Fruit fly (Drosophila melanogaster) whole organism, adult: Measurements from ENCODE around the gene Torsin.
A peak's percentile ranks its signal among the peaks of the same experiment; 100 is the strongest.

ENCODE experiments used
- CG11617 ChIP-seq: fragments of 200-800 bp; sonication (Bioruptor generic); optimal IDR thresholded peaks from 2 replicates; lab custom pipeline; 2017; ENCODE audit warnings: mild to moderate bottlenecking, missing biosample characterization, missing genetic modification reagents, missing genetic modification characterization
- CG12768 ChIP-seq: fragments of 200-800 bp; sonication (Bioruptor generic); optimal IDR thresholded peaks from 2 replicates; lab custom pipeline; 2017; ENCODE audit warnings: missing biosample characterization, missing genetic modification characterization, mild to moderate bottlenecking, moderate library complexity, missing genetic modification reagents
- CG14711 ChIP-seq: fragments of 200-800 bp; sonication (Bioruptor generic); optimal IDR thresholded peaks from 2 replicates; lab custom pipeline; 2018; ENCODE audit warnings: missing biosample characterization, mild to moderate bottlenecking, missing genetic modification characterization, moderate library complexity
- CG1620 ChIP-seq: fragments of 200-800 bp; sonication (Bioruptor generic); optimal IDR thresholded peaks from 2 replicates; lab custom pipeline; 2016; ENCODE audit warnings: missing biosample characterization, missing genetic modification characterization
- CG33017 ChIP-seq: fragments of 200-800 bp; sonication (Bioruptor generic); optimal IDR thresholded peaks from 2 replicates; lab custom pipeline; 2018; ENCODE audit warnings: missing biosample characterization, mild to moderate bottlenecking, missing genetic modification characterization, moderate library complexity
- CG5204 ChIP-seq: fragments of 200-800 bp; sonication (Bioruptor generic); optimal IDR thresholded peaks from 2 replicates; lab custom pipeline; 2016; ENCODE audit warnings: missing biosample characterization, missing genetic modification characterization
- CG7045 ChIP-seq: fragments of 200-800 bp; sonication (Bioruptor generic); optimal IDR thresholded peaks from 2 replicates; lab custom pipeline; 2017; ENCODE audit warnings: missing biosample characterization, mild to moderate bottlenecking, missing genetic modification characterization
- CG7101 ChIP-seq: fragments of 200-800 bp; sonication (Bioruptor generic); optimal IDR thresholded peaks from 2 replicates; lab custom pipeline; 2018; ENCODE audit warnings: missing biosample characterization, mild to moderate bottlenecking, missing genetic modification characterization, moderate library complexity
- Clk ChIP-seq: fragments of 200-800 bp; sonication (Bioruptor generic); optimal IDR thresholded peaks from 2 replicates; lab custom pipeline; 2017; ENCODE audit warnings: missing biosample characterization, missing genetic modification characterization
- Crg-1 ChIP-seq: fragments of 200-800 bp; sonication (Bioruptor generic); optimal IDR thresholded peaks from 2 replicates; lab custom pipeline; 2016; ENCODE audit warnings: missing biosample characterization, missing genetic modification characterization
- Hr96 ChIP-seq: fragments of 200-800 bp; sonication (Bioruptor generic); optimal IDR thresholded peaks from 2 replicates; lab custom pipeline; 2016; ENCODE audit warnings: missing biosample characterization, missing genetic modification characterization
- Mnt ChIP-seq: fragments of 200-800 bp; sonication (Bioruptor generic); optimal IDR thresholded peaks from 2 replicates; lab custom pipeline; 2016; ENCODE audit warnings: missing biosample characterization, mild to moderate bottlenecking, missing genetic modification characterization
- bab1 ChIP-seq: fragments of 200-800 bp; sonication (Bioruptor generic); optimal IDR thresholded peaks from 3 replicates; lab custom pipeline; 2019; ENCODE audit warnings: missing biosample characterization, mild to moderate bottlenecking, missing genetic modification characterization, moderate library complexity
- cic ChIP-seq: fragments of 200-800 bp; sonication (Bioruptor generic); optimal IDR thresholded peaks from 2 replicates; lab custom pipeline; 2017; ENCODE audit warnings: missing biosample characterization, mild to moderate bottlenecking, missing genetic modification characterization, moderate library complexity
- cnc ChIP-seq, 2 experiments: fragments of >200 bp; optimal IDR thresholded peaks; 2 replicates each; lab custom pipeline; 2017
- kay ChIP-seq: fragments of 200-800 bp; sonication (Bioruptor generic); peaks from one replicate; lab custom pipeline; 2016; ENCODE audit warnings: missing biosample characterization, missing genetic modification characterization, borderline replicate concordance
- ovo ChIP-seq: fragments of 200-800 bp; sonication (Bioruptor generic); optimal IDR thresholded peaks from 2 replicates; lab custom pipeline; 2016; ENCODE audit warnings: missing biosample characterization, missing genetic modification characterization
- pad ChIP-seq: fragments of 200-800 bp; sonication (Bioruptor generic); optimal IDR thresholded peaks from 3 replicates; lab custom pipeline; 2017; ENCODE audit warnings: missing biosample characterization, missing genetic modification characterization, mild to moderate bottlenecking, moderate library complexity, missing genetic modification reagents
- tj ChIP-seq: fragments of 200-800 bp; sonication (Bioruptor generic); optimal IDR thresholded peaks from 3 replicates; lab custom pipeline; 2017; ENCODE audit warnings: missing biosample characterization, mild to moderate bottlenecking, missing genetic modification characterization, moderate library complexity
- toe ChIP-seq: fragments of 200-800 bp; sonication (Bioruptor generic); optimal IDR thresholded peaks from 2 replicates; lab custom pipeline; 2016; ENCODE audit warnings: missing biosample characterization, missing genetic modification characterization

The Torsin gene

dm6 chrX:4649751-4650150 is at the start of gene Torsin, which contains the start of gene Cbp80:
Gene Torsin, minus strand, starts transcription at chrX:4650032.
Gene Cbp80, plus strand, starts transcription at chrX:4650015.
- TF ChIP-seq toe (GFP tag; lab: Kevin White, UChicago) = no peak
- TF ChIP-seq CG5204 (GFP tag; lab: Kevin White, UChicago) = no peak
- no peak for TF ChIP-seq Hr96
- peak; percentile 3 for TF ChIP-seq CG1620 (GFP tag; lab: Kevin White, UChicago)
- TF ChIP-seq bab1 (GFP tag; lab: Kevin White, UChicago) = peak; percentile 63
- TF ChIP-seq pad (GFP tag; lab: Kevin White, UChicago) = no peak
- no peak for TF ChIP-seq kay (GFP tag; lab: Kevin White, UChicago)
- TF ChIP-seq tj = peak; percentile 86
- no peak for TF ChIP-seq cic (GFP tag; lab: Kevin White, UChicago)
- TF ChIP-seq cnc (optimal IDR thresholded peaks at IDR 0.05; lab: Kevin White, UChicago) = no peak
- no peak for TF ChIP-seq CG7045 (GFP tag; lab: Kevin White, UChicago)
- peak; percentile 5 for TF ChIP-seq CG14711 (tag; lab: Kevin White, UChicago)
- no peak for TF ChIP-seq Crg-1 (GFP tag; lab: Kevin White, UChicago)
- peak; percentile 28 for TF ChIP-seq CG11617
- no peak for TF ChIP-seq Clk
- TF ChIP-seq ovo (GFP tag; lab: Kevin White, UChicago) = no peak
- no peak for TF ChIP-seq CG7101 (tag; lab: Kevin White, UChicago)
- TF ChIP-seq Mnt (GFP tag; lab: Kevin White, UChicago) = peak; percentile 23
- TF ChIP-seq CG33017 = no peak
- no peak for TF ChIP-seq CG12768

- no peak for TF ChIP-seq Crg-1 (GFP tag; lab: Kevin White, UChicago)
- no peak for TF ChIP-seq kay (GFP tag; lab: Kevin White, UChicago)
- no peak for TF ChIP-seq cnc (optimal IDR thresholded peaks at IDR 0.05; lab: Kevin White, UChicago)
- no peak for TF ChIP-seq Clk
- no peak for TF ChIP-seq CG7045 (GFP tag; lab: Kevin White, UChicago)
- no peak for TF ChIP-seq CG33017
- TF ChIP-seq CG12768 = no peak
- TF ChIP-seq CG11617 = no peak
- TF ChIP-seq tj = no peak
- no peak for TF ChIP-seq Mnt (GFP tag; lab: Kevin White, UChicago)
Observed at dm6 chrX:4699370-4699769, 49.5 kb upstream of the Torsin start.

- TF ChIP-seq CG14711 (tag; lab: Kevin White, UChicago) = no peak
- no peak for TF ChIP-seq Hr96
- no peak for TF ChIP-seq ovo (GFP tag; lab: Kevin White, UChicago)
- TF ChIP-seq Clk = no peak
- TF ChIP-seq cic (GFP tag; lab: Kevin White, UChicago) = no peak
- TF ChIP-seq Mnt (GFP tag; lab: Kevin White, UChicago) = no peak
- TF ChIP-seq pad (GFP tag; lab: Kevin White, UChicago) = no peak
- TF ChIP-seq CG5204 (GFP tag; lab: Kevin White, UChicago) = no peak
- no peak for TF ChIP-seq CG12768
Observed at dm6 chrX:4694104-4694503, 44.3 kb upstream of the Torsin start.

dm6 chrX:4692963-4693362 is 43.1 kb upstream of the Torsin start:
- no peak for TF ChIP-seq toe (GFP tag; lab: Kevin White, UChicago)
- TF ChIP-seq bab1 (GFP tag; lab: Kevin White, UChicago) = no peak
- no peak for TF ChIP-seq cnc (optimal IDR thresholded peaks at IDR 0.05; lab: Kevin White, UChicago)
- no peak for TF ChIP-seq CG33017
- TF ChIP-seq ovo (GFP tag; lab: Kevin White, UChicago) = no peak
- no peak for TF ChIP-seq CG7045 (GFP tag; lab: Kevin White, UChicago)
- TF ChIP-seq tj = no peak
- TF ChIP-seq Clk = no peak

- peak; percentile 11 for TF ChIP-seq tj
- TF ChIP-seq CG5204 (GFP tag; lab: Kevin White, UChicago) = no peak
- TF ChIP-seq cnc (optimal IDR thresholded peaks at IDR 0.05; lab: Kevin White, UChicago) = no peak
- TF ChIP-seq Hr96 = no peak
- TF ChIP-seq CG33017 = peak; percentile 47
- no peak for TF ChIP-seq cic (GFP tag; lab: Kevin White, UChicago)
- peak; percentile 3 for TF ChIP-seq Mnt (GFP tag; lab: Kevin White, UChicago)
- TF ChIP-seq CG7101 (tag; lab: Kevin White, UChicago) = peak; percentile 60
- peak; percentile 62 for TF ChIP-seq CG7045 (GFP tag; lab: Kevin White, UChicago)
- TF ChIP-seq CG12768 = peak; percentile 42
- TF ChIP-seq bab1 (GFP tag; lab: Kevin White, UChicago) = no peak
- peak; percentile 63 for TF ChIP-seq CG14711 (tag; lab: Kevin White, UChicago)
Observed at dm6 chrX:4691226-4691625, 41.4 kb upstream of the Torsin start.

dm6 chrX:4690767-4691166 is 40.9 kb upstream of the Torsin start:
- TF ChIP-seq bab1 (GFP tag; lab: Kevin White, UChicago) = no peak
- no peak for TF ChIP-seq pad (GFP tag; lab: Kevin White, UChicago)
- no peak for TF ChIP-seq toe (GFP tag; lab: Kevin White, UChicago)
- no peak for TF ChIP-seq cnc (optimal IDR thresholded peaks at IDR 0.05; lab: Kevin White, UChicago)
- TF ChIP-seq CG7101 (tag; lab: Kevin White, UChicago) = no peak
- no peak for TF ChIP-seq cic (GFP tag; lab: Kevin White, UChicago)
- no peak for TF ChIP-seq CG14711 (tag; lab: Kevin White, UChicago)
- TF ChIP-seq Mnt (GFP tag; lab: Kevin White, UChicago) = no peak
